Worm (Caenorhabditis elegans): ENCODE data around the gene F41E6.17.

The F41E6.17 gene

ce11 chrV:8661241-8661954, 37.5 kb downstream of the F41E6.17 start:
- TF ChIP-seq elt-1 (tag; optimal IDR thresholded peaks at IDR 0.05; ENCODE audit: borderline replicate concordance, insufficient read depth) (peak; percentile 60), nhr-237 (tag; optimal IDR thresholded peaks at IDR 0.05) (no peak), nhr-28 (tag; optimal IDR thresholded peaks at IDR 0.05) (no peak)

- TF ChIP-seq unc-62 (GFP tag; optimal IDR thresholded peaks at IDR 0.05): no peak
- no peak for TF ChIP-seq lin-13 (tag; optimal IDR thresholded peaks at IDR 0.05)
- TF ChIP-seq unc-39 (tag; optimal IDR thresholded peaks at IDR 0.05): no peak
- TF ChIP-seq nhr-76 (tag; optimal IDR thresholded peaks at IDR 0.05): no peak
Observed at ce11 chrV:8662056-8663006, 38.4 kb downstream of the F41E6.17 start.

- TF ChIP-seq ceh-39 (tag; optimal IDR thresholded peaks at IDR 0.05) (no peak), unc-62 (GFP tag; optimal IDR thresholded peaks at IDR 0.05) (no peak), blmp-1 (tag; optimal IDR thresholded peaks at IDR 0.05) (no peak), ces-1 (GFP tag; optimal IDR thresholded peaks at IDR 0.05) (no peak), unc-39 (tag; optimal IDR thresholded peaks at IDR 0.05) (no peak), mep-1 (tag; optimal IDR thresholded peaks at IDR 0.05) (no peak), elt-3 (tag; optimal IDR thresholded peaks at IDR 0.05) (no peak), cnd-1 (tag; optimal IDR thresholded peaks at IDR 0.05) (no peak)
Observed at ce11 chrV:8663023-8663422, 39.1 kb downstream of the F41E6.17 start.

ce11 chrV:8665765-8666164, 41.9 kb downstream of the F41E6.17 start, which contains the start of gene ZC190.4:
TSS of gene ZC190.4 (plus strand) at chrV:8666065.
- TF ChIP-seq nhr-237 (tag; optimal IDR thresholded peaks at IDR 0.05) (no peak), flh-1 (GFP tag; optimal IDR thresholded peaks at IDR 0.05) (no peak), M03D4.4 (tag; optimal IDR thresholded peaks at IDR 0.05) (no peak), ceh-39 (tag; optimal IDR thresholded peaks at IDR 0.05) (no peak), sptf-1 (tag; optimal IDR thresholded peaks at IDR 0.05) (no peak), lin-32 (GFP tag; optimal IDR thresholded peaks at IDR 0.05) (no peak), drap-1 (GFP tag; optimal IDR thresholded peaks at IDR 0.05) (no peak), nhr-28 (tag; optimal IDR thresholded peaks at IDR 0.05) (no peak), unc-62 (GFP tag; optimal IDR thresholded peaks at IDR 0.05) (no peak)

ce11 chrV:8667230-8668021, 43.5 kb downstream of the F41E6.17 start:
- TF ChIP-seq ztf-11 (tag; optimal IDR thresholded peaks at IDR 0.05) (no peak), hlh-1 (tag; optimal IDR thresholded peaks at IDR 0.05) (peak; percentile 89), unc-62 (GFP tag; optimal IDR thresholded peaks at IDR 0.05) (peak; percentile 22), lsy-2 (tag; optimal IDR thresholded peaks at IDR 0.05) (no peak), cnd-1 (tag; optimal IDR thresholded peaks at IDR 0.05) (no peak), mep-1 (tag; optimal IDR thresholded peaks at IDR 0.05) (no peak), nhr-28 (tag; optimal IDR thresholded peaks at IDR 0.05) (no peak), unc-120 (tag; optimal IDR thresholded peaks at IDR 0.05; ENCODE audit: poor library complexity, severe bottlenecking) (peak; percentile 76), nhr-2 (tag; optimal IDR thresholded peaks at IDR 0.05) (no peak), bed-3 (GFP tag; optimal IDR thresholded peaks at IDR 0.05) (no peak), sem-2 (GFP tag; optimal IDR thresholded peaks at IDR 0.05) (no peak)

ce11 chrV:8668224-8668623, 44.3 kb downstream of the F41E6.17 start:
- TF ChIP-seq unc-120 (tag; optimal IDR thresholded peaks at IDR 0.05; ENCODE audit: poor library complexity, severe bottlenecking) (no peak), zip-8 (tag; optimal IDR thresholded peaks at IDR 0.05) (no peak), ceh-43 (GFP tag; optimal IDR thresholded peaks at IDR 0.05) (no peak), bed-3 (GFP tag; optimal IDR thresholded peaks at IDR 0.05) (no peak), blmp-1 (tag; optimal IDR thresholded peaks at IDR 0.05) (peak; percentile 50), nhr-237 (tag; optimal IDR thresholded peaks at IDR 0.05) (no peak), ztf-11 (tag; optimal IDR thresholded peaks at IDR 0.05) (no peak)

Data from whole organism, mixed stage, embryonic.